Worm (Caenorhabditis elegans) whole organism, L1 larva: ENCODE results near the gene srx-93.
A peak's percentile ranks its signal among the peaks of the same experiment; 100 is the strongest.

Source experiments
- C04F5.9 ChIP-seq: sonication (generic microtip); optimal IDR thresholded peaks from 2 replicates; lab custom pipeline; 2016; ENCODE audit warnings: missing genetic modification characterization, missing compliant biosample characterization
- C34B4.2 ChIP-seq: sonication (generic microtip); optimal IDR thresholded peaks from 2 replicates; lab custom pipeline; 2017; ENCODE audit warnings: mild to moderate bottlenecking, missing genetic modification characterization, missing compliant biosample characterization
- F16B12.6 ChIP-seq: fragments of 150-350 bp; optimal IDR thresholded peaks from 2 replicates; lab custom pipeline; 2014; ENCODE audit warnings: missing biosample characterization, missing genetic modification characterization
- aha-1 ChIP-seq: fragments of 150-350 bp; optimal IDR thresholded peaks from 2 replicates; lab custom pipeline; 2014; ENCODE audit warnings: missing biosample characterization, missing genetic modification characterization
- alr-1 ChIP-seq: fragments of 200-800 bp; sonication (Bioruptor generic); optimal IDR thresholded peaks from 2 replicates; lab custom pipeline; 2018; ENCODE audit warnings: borderline replicate concordance, mild to moderate bottlenecking, missing genetic modification characterization, missing compliant biosample characterization
- blmp-1 ChIP-seq: fragments of 150-350 bp; optimal IDR thresholded peaks from 2 replicates; lab custom pipeline; 2014; ENCODE audit warnings: missing biosample characterization, missing genetic modification characterization
- ceh-63 ChIP-seq: fragments of 200-800 bp; sonication (Bioruptor generic); optimal IDR thresholded peaks from 2 replicates; lab custom pipeline; 2018; ENCODE audit warnings: mild to moderate bottlenecking, missing genetic modification characterization, missing compliant biosample characterization
- ceh-82 ChIP-seq, 3 experiments: fragments of 150-350 bp in 1 of 3; sonication (generic microtip) in 2 of 3; optimal IDR thresholded peaks; 2 replicates each; lab custom pipeline; 2014 to 2017; ENCODE audit warnings: missing biosample characterization in 3 of 3, missing genetic modification characterization in 3 of 3
- ceh-88 ChIP-seq: fragments of 200-800 bp; sonication (Bioruptor generic); IDR thresholded peaks from 2 replicates; pipeline ENCODE4 v1.3.6; 2022; ENCODE audit warnings: missing genetic modification characterization, missing compliant biosample characterization
- dpl-1 ChIP-seq, 3 experiments: fragments of 150-350 bp in 2 of 3; sonication (generic microtip) in 1 of 3; optimal IDR thresholded peaks; 2 replicates each; lab custom pipeline; 2014 to 2017; ENCODE audit warnings: missing biosample characterization in 3 of 3, missing genetic modification characterization in 3 of 3, missing genetic modification reagents in 3 of 3
- dsc-1 ChIP-seq: sonication (generic microtip); optimal IDR thresholded peaks from 2 replicates; lab custom pipeline; 2016; ENCODE audit warnings: mild to moderate bottlenecking, missing genetic modification characterization, missing compliant biosample characterization
- efl-1 ChIP-seq, 4 experiments: fragments of 150-350 bp; optimal IDR thresholded peaks in 3 of 4; peaks in 1 of 4; 1 replicate in 1 of 4; 2 replicates in 3 of 4; lab custom pipeline; 2014; ENCODE audit warnings: missing biosample characterization in 2 of 4, missing genetic modification characterization in 2 of 4, missing genetic modification reagents in 2 of 4
- efl-3 ChIP-seq: fragments of 200-800 bp; sonication (Bioruptor generic); optimal IDR thresholded peaks from 2 replicates; lab custom pipeline; 2018; ENCODE audit warnings: mild to moderate bottlenecking, missing genetic modification characterization, missing compliant biosample characterization
- egl-13 ChIP-seq: sonication (generic microtip); optimal IDR thresholded peaks from 2 replicates; lab custom pipeline; 2016; ENCODE audit warnings: missing genotype, missing genetic modification reagents, missing genetic modification characterization, missing compliant biosample characterization
- egl-27 ChIP-seq, 2 experiments: fragments of 150-350 bp in 1 of 2; sonication (generic microtip); optimal IDR thresholded peaks; 3 replicates each; lab custom pipeline; 2017 to 2018; ENCODE audit warnings: missing biosample characterization in 2 of 2, missing genetic modification characterization in 2 of 2, missing genetic modification reagents in 2 of 2
- elt-2 ChIP-seq: sonication (generic microtip); optimal IDR thresholded peaks from 2 replicates; lab custom pipeline; 2016; ENCODE audit warnings: missing genetic modification characterization, mild to moderate bottlenecking, inconsistent platforms, missing compliant biosample characterization, missing genetic modification reagents
- elt-3 ChIP-seq, 6 experiments: fragments of 150-350 bp in 1 of 6; sonication (generic microtip); optimal IDR thresholded peaks; 2 replicates each; lab custom pipeline; 2017 to 2018; ENCODE audit warnings: missing biosample characterization in 6 of 6, missing genetic modification characterization in 6 of 6, inconsistent platforms in 1 of 6
- fos-1 ChIP-seq: fragments of 150-350 bp; optimal IDR thresholded peaks from 2 replicates; lab custom pipeline; 2014; ENCODE audit warnings: missing biosample characterization, missing genetic modification characterization
- hlh-17 ChIP-seq: fragments of 200-800 bp; sonication (Bioruptor generic); optimal IDR thresholded peaks from 2 replicates; lab custom pipeline; 2018; ENCODE audit warnings: missing genetic modification characterization, mild to moderate bottlenecking, missing compliant biosample characterization, moderate library complexity, borderline replicate concordance
- hlh-4 ChIP-seq: sonication (generic microtip); optimal IDR thresholded peaks from 2 replicates; lab custom pipeline; 2016; ENCODE audit warnings: mild to moderate bottlenecking, missing genetic modification characterization, missing compliant biosample characterization
- hpl-2 ChIP-seq: fragments of 150-350 bp; optimal IDR thresholded peaks from 2 replicates; lab custom pipeline; 2014; ENCODE audit warnings: missing biosample characterization, missing genetic modification reagents, missing genetic modification characterization
- irx-1 ChIP-seq: sonication (generic microtip); optimal IDR thresholded peaks from 2 replicates; lab custom pipeline; 2016; ENCODE audit warnings: missing genetic modification characterization, missing compliant biosample characterization
- isw-1 ChIP-seq: fragments of 200-800 bp; sonication (Bioruptor generic); IDR thresholded peaks from 2 replicates; pipeline ENCODE4 v1.3.6; 2022; ENCODE audit warnings: missing genetic modification characterization, missing compliant biosample characterization
- jun-1 ChIP-seq: fragments of 150-350 bp; optimal IDR thresholded peaks from 2 replicates; lab custom pipeline; 2014; ENCODE audit warnings: missing biosample characterization, missing genetic modification reagents, missing genetic modification characterization
- lin-15B ChIP-seq: fragments of 150-350 bp; sonication (generic microtip); optimal IDR thresholded peaks from 3 replicates; lab custom pipeline; 2014; ENCODE audit warnings: missing biosample characterization, missing genetic modification characterization
- lir-3 ChIP-seq: sonication (generic microtip); optimal IDR thresholded peaks from 2 replicates; lab custom pipeline; 2016; ENCODE audit warnings: mild to moderate bottlenecking, missing genetic modification characterization, moderate library complexity, missing compliant biosample characterization; ENCODE audit not compliant: poor library complexity
- lsy-2 ChIP-seq, 2 experiments: fragments of 150-350 bp; optimal IDR thresholded peaks; 2 replicates each; lab custom pipeline; 2014; ENCODE audit warnings: missing biosample characterization in 2 of 2, missing genetic modification characterization in 2 of 2
- mdl-1 ChIP-seq, 2 experiments: fragments of 150-350 bp; optimal IDR thresholded peaks; 2 replicates each; lab custom pipeline; 2014 to 2017; ENCODE audit warnings: missing biosample characterization in 2 of 2, missing genetic modification characterization in 2 of 2, inconsistent platforms in 1 of 2
- mep-1 ChIP-seq: fragments of 150-350 bp; optimal IDR thresholded peaks from 2 replicates; lab custom pipeline; 2014; ENCODE audit warnings: missing biosample characterization, missing genetic modification characterization
- nhr-11 ChIP-seq: fragments of 150-350 bp; optimal IDR thresholded peaks from 2 replicates; lab custom pipeline; 2014; ENCODE audit warnings: missing biosample characterization, missing genetic modification characterization
- nhr-12 ChIP-seq: sonication (generic microtip); optimal IDR thresholded peaks from 2 replicates; lab custom pipeline; 2017; ENCODE audit warnings: missing biosample characterization, missing genetic modification characterization
- nhr-19 ChIP-seq: fragments of 200-800 bp; sonication (Bioruptor generic); conservative IDR thresholded peaks from 2 replicates; pipeline ENCODE4 v1.3.6; 2022; ENCODE audit warnings: missing genetic modification characterization, missing compliant biosample characterization
- nhr-71 ChIP-seq: sonication (generic microtip); optimal IDR thresholded peaks from 2 replicates; lab custom pipeline; 2016; ENCODE audit warnings: mild to moderate bottlenecking, missing genetic modification characterization, moderate library complexity, missing compliant biosample characterization
- nhr-76 ChIP-seq: sonication (generic microtip); optimal IDR thresholded peaks from 2 replicates; lab custom pipeline; 2017; ENCODE audit warnings: missing biosample characterization, missing genetic modification characterization
- nhr-84 ChIP-seq: sonication (generic microtip); optimal IDR thresholded peaks from 2 replicates; lab custom pipeline; 2017; ENCODE audit warnings: missing biosample characterization, missing genetic modification characterization
- nhr-85 ChIP-seq: sonication (generic microtip); peaks from one replicate; lab custom pipeline; 2016; ENCODE audit warnings: missing genetic modification characterization, inconsistent platforms, missing compliant biosample characterization
- nhr-90 ChIP-seq: sonication (generic microtip); optimal IDR thresholded peaks from 2 replicates; lab custom pipeline; 2016; ENCODE audit warnings: mild to moderate bottlenecking, missing genetic modification characterization, missing compliant biosample characterization; ENCODE audit not compliant: poor library complexity
- pax-3 ChIP-seq: fragments of 200-800 bp; sonication (Bioruptor generic); optimal IDR thresholded peaks from 2 replicates; lab custom pipeline; 2018; ENCODE audit warnings: mild to moderate bottlenecking, missing genetic modification characterization, moderate library complexity, missing compliant biosample characterization
- swsn-7 ChIP-seq: sonication (generic microtip); optimal IDR thresholded peaks from 2 replicates; lab custom pipeline; 2016; ENCODE audit warnings: missing genetic modification characterization, missing compliant biosample characterization
- tbx-2 ChIP-seq: sonication (generic microtip); optimal IDR thresholded peaks from 2 replicates; lab custom pipeline; 2016; ENCODE audit warnings: missing genetic modification characterization, missing compliant biosample characterization
- unc-130 ChIP-seq: fragments of 150-350 bp; optimal IDR thresholded peaks from 2 replicates; lab custom pipeline; 2017; ENCODE audit warnings: missing biosample characterization, missing genetic modification characterization, inconsistent platforms
- unc-62 ChIP-seq: fragments of 150-350 bp; optimal IDR thresholded peaks from 2 replicates; lab custom pipeline; 2014; ENCODE audit warnings: missing biosample characterization, missing genetic modification reagents, missing genetic modification characterization
- vab-15 ChIP-seq: sonication (generic microtip); optimal IDR thresholded peaks from 2 replicates; lab custom pipeline; 2017; ENCODE audit warnings: missing genotype, mild to moderate bottlenecking, missing genetic modification characterization, missing compliant biosample characterization
- xbp-1 ChIP-seq: sonication (generic microtip); optimal IDR thresholded peaks from 2 replicates; lab custom pipeline; 2016; ENCODE audit warnings: missing genetic modification characterization, missing compliant biosample characterization
- ztf-11 ChIP-seq, 2 experiments: sonication (generic microtip); optimal IDR thresholded peaks; 2 replicates each; lab custom pipeline; 2016 to 2017; ENCODE audit warnings: missing genetic modification characterization in 2 of 2, missing biosample characterization in 1 of 2, missing compliant biosample characterization in 1 of 2
- ztf-4 ChIP-seq: fragments of 150-350 bp; optimal IDR thresholded peaks from 2 replicates; lab custom pipeline; 2014; ENCODE audit warnings: missing biosample characterization, missing genetic modification characterization

srx-93 gene

ce11 chrV:3581643-3582042 is 38.9 kb downstream of the srx-93 start:
- TF ChIP-seq vab-15 (tag; lab: Kevin White, UChicago) (no peak), lin-15B (no peak), dpl-1 (GFP tag; optimal IDR thresholded peaks at IDR 0.05; lab: Kevin White, UChicago) (no peak), dsc-1 (tag; lab: Kevin White, UChicago) (no peak), alr-1 (tag; lab: Kevin White, UChicago) (no peak)

- no peak for TF ChIP-seq dsc-1 (tag; lab: Kevin White, UChicago)
- TF ChIP-seq nhr-71 = peak; percentile 6
- TF ChIP-seq mdl-1 (tag; optimal IDR thresholded peaks at IDR 0.05; lab: Kevin White, UChicago) = peak in 1 of 2 experiments; percentile 9
These were observed 39.5 kb downstream of the srx-93 start for ce11 chrV:3581034-3581433.

ce11 chrV:3580385-3580784 is 40.1 kb downstream of the srx-93 start:
- peak in 2 of 6 experiments; percentile 8 to 39 for TF ChIP-seq elt-3 (tag; optimal IDR thresholded peaks at IDR 0.05; lab: Kevin White, UChicago)
- TF ChIP-seq lsy-2 (tag; optimal IDR thresholded peaks at IDR 0.05; lab: Kevin White, UChicago) = no peak
- TF ChIP-seq isw-1 = no peak
- no peak for TF ChIP-seq ztf-4
- TF ChIP-seq blmp-1 (tag; lab: Kevin White, UChicago) = peak; percentile 52
- TF ChIP-seq ceh-88 (GFP tag; lab: Robert Waterston, UW) = no peak
- TF ChIP-seq efl-1 (optimal IDR thresholded peaks at IDR 0.05; lab: Kevin White, UChicago) = no peak
- peak in 1 of 2 experiments; percentile 27 for TF ChIP-seq efl-1 (GFP tag; optimal IDR thresholded peaks at IDR 0.05 in 1 of 2; lab: Kevin White, UChicago)
- no peak for TF ChIP-seq ceh-82 (tag; optimal IDR thresholded peaks at IDR 0.05; lab: Kevin White, UChicago)
- peak; percentile 52 for TF ChIP-seq elt-2 (tag; lab: Kevin White, UChicago)

- TF ChIP-seq egl-13 (tag; lab: Kevin White, UChicago) (no peak), nhr-76 (tag; lab: Kevin White, UChicago) (no peak), ceh-82 (tag; optimal IDR thresholded peaks at IDR 0.05; lab: Kevin White, UChicago) (peak in 2 of 3 experiments; percentile 29 to 76), nhr-90 (tag; lab: Kevin White, UChicago) (no peak), unc-130 (peak; percentile 16), efl-3 (GFP tag; lab: Kevin White, UChicago) (no peak), hpl-2 (no peak), xbp-1 (tag; lab: Kevin White, UChicago) (peak; percentile 8), C34B4.2 (tag; lab: Kevin White, UChicago) (no peak), pax-3 (no peak), alr-1 (tag; lab: Kevin White, UChicago) (no peak), swsn-7 (tag; lab: Kevin White, UChicago) (peak; percentile 32), irx-1 (tag; lab: Kevin White, UChicago) (no peak), hlh-4 (tag; lab: Kevin White, UChicago) (no peak), ceh-63 (GFP tag; lab: Kevin White, UChicago) (no peak), ztf-11 (tag; optimal IDR thresholded peaks at IDR 0.05; lab: Kevin White, UChicago) (no peak), egl-27 (tag; optimal IDR thresholded peaks at IDR 0.05; lab: Kevin White, UChicago) (no peak), aha-1 (no peak), tbx-2 (tag; lab: Kevin White, UChicago) (peak; percentile 23), F16B12.6 (tag; lab: Kevin White, UChicago) (no peak), lir-3 (tag; lab: Kevin White, UChicago) (no peak), nhr-84 (tag; lab: Kevin White, UChicago) (no peak), nhr-12 (tag; lab: Kevin White, UChicago) (no peak), jun-1 (tag; lab: Kevin White, UChicago) (no peak), C04F5.9 (tag; lab: Kevin White, UChicago) (no peak), hlh-17 (GFP tag; lab: Kevin White, UChicago) (no peak), nhr-19 (peak; percentile 29; the same call in 1 of the 2 replicates), fos-1 (tag; lab: Kevin White, UChicago) (peak; percentile 42), dsc-1 (tag; lab: Kevin White, UChicago) (no peak), lsy-2 (tag; optimal IDR thresholded peaks at IDR 0.05; lab: Kevin White, UChicago) (peak; percentile 42 to 64), nhr-85 (tag; lab: Kevin White, UChicago) (peak; percentile 57), mdl-1 (tag; optimal IDR thresholded peaks at IDR 0.05; lab: Kevin White, UChicago) (no peak), mep-1 (tag; lab: Kevin White, UChicago) (peak; percentile 61), unc-62 (GFP tag; lab: Kevin White, UChicago) (no peak), nhr-11 (tag; lab: Kevin White, UChicago) (no peak)
These were observed 40.7 kb downstream of the srx-93 start for ce11 chrV:3579795-3580194.
